Fruit fly (Drosophila melanogaster): Measurements from ENCODE around the gene CG42460.
A peak's percentile ranks its signal among the peaks of the same experiment; 100 is the strongest.

Gene CG42460

dm6 chr2L:3366043-3366679 is 22.1 kb downstream of the CG42460 start (continued):
- no peak for TF ChIP-seq Kr (GFP tag; optimal IDR thresholded peaks at IDR 0.05)
- no peak for TF ChIP-seq CG2712 (tag; optimal IDR thresholded peaks at IDR 0.05)
- no peak for TF ChIP-seq caup (GFP tag; optimal IDR thresholded peaks at IDR 0.05; ENCODE audit: severe bottlenecking)
- TF ChIP-seq dan (GFP tag; IDR thresholded peaks at IDR 0.05): no peak
- no peak for TF ChIP-seq CoRest (tag; optimal IDR thresholded peaks at IDR 0.05)
- no peak for TF ChIP-seq Ets97D (GFP tag; optimal IDR thresholded peaks at IDR 0.05)
- no peak for TF ChIP-seq CkIIα-i1 (GFP tag; IDR thresholded peaks at IDR 0.05)
- TF ChIP-seq gfzf (GFP tag; optimal IDR thresholded peaks at IDR 0.05): no peak
- no peak for TF ChIP-seq HmgD (GFP tag; optimal IDR thresholded peaks at IDR 0.05)
- no peak for TF ChIP-seq lmd (GFP tag; IDR thresholded peaks at IDR 0.05)
- peak; percentile 79 for TF ChIP-seq GATAe (GFP tag; conservative IDR thresholded peaks at IDR 0.05)
- no peak for TF ChIP-seq btn (GFP tag; optimal IDR thresholded peaks at IDR 0.05)
- TF ChIP-seq vnd (GFP tag; IDR thresholded peaks at IDR 0.05; ENCODE audit: partially characterized antibody): no peak
- TF ChIP-seq CG30431 (GFP tag; optimal IDR thresholded peaks at IDR 0.05): no peak
- no peak for TF ChIP-seq gt (GFP tag; IDR thresholded peaks at IDR 0.05)
- no peak for TF ChIP-seq MESR4 (GFP tag; optimal IDR thresholded peaks at IDR 0.05)
- TF ChIP-seq H15 (GFP tag; IDR thresholded peaks at IDR 0.05): no peak
- no peak for TF ChIP-seq CG11247 (GFP tag; IDR thresholded peaks at IDR 0.05)
- no peak for TF ChIP-seq CG10147 (GFP tag; optimal IDR thresholded peaks at IDR 0.05)
- TF ChIP-seq pita (GFP tag; optimal IDR thresholded peaks at IDR 0.05): no peak
- TF ChIP-seq CG12769 (tag; optimal IDR thresholded peaks at IDR 0.05): no peak
- peak; percentile 61 for TF ChIP-seq cwo (GFP tag; optimal IDR thresholded peaks at IDR 0.05)
- no peak for TF ChIP-seq CG9817 (tag; optimal IDR thresholded peaks at IDR 0.05)
- no peak for TF ChIP-seq CG17186 (GFP tag; optimal IDR thresholded peaks at IDR 0.05)
- TF ChIP-seq Fer1 (GFP tag; optimal IDR thresholded peaks at IDR 0.05): peak; percentile 20
- no peak for TF ChIP-seq Hmr (GFP tag; optimal IDR thresholded peaks at IDR 0.05)
- TF ChIP-seq CG4707 (GFP tag; optimal IDR thresholded peaks at IDR 0.05): no peak
- no peak for TF ChIP-seq chm (GFP tag; IDR thresholded peaks at IDR 0.05)
- TF ChIP-seq CG34376 (GFP tag; optimal IDR thresholded peaks at IDR 0.05): peak; percentile 86
- TF ChIP-seq wor (GFP tag; IDR thresholded peaks at IDR 0.05): no peak
- TF ChIP-seq Hr78 (GFP tag; optimal IDR thresholded peaks at IDR 0.05): peak in 1 of 2 experiments; percentile 69
- no peak for TF ChIP-seq run (tag; optimal IDR thresholded peaks at IDR 0.05)
- no peak for TF ChIP-seq CG15269 (tag; optimal IDR thresholded peaks at IDR 0.05)
- TF ChIP-seq CG14667 (GFP tag; IDR thresholded peaks at IDR 0.05): no peak
- no peak for TF ChIP-seq ab (GFP tag; optimal IDR thresholded peaks at IDR 0.05)
- TF ChIP-seq Doc2 (GFP tag; IDR thresholded peaks at IDR 0.05): no peak
- TF ChIP-seq grn (GFP tag; optimal IDR thresholded peaks at IDR 0.05): peak; percentile 99
- TF ChIP-seq CG33557 (GFP tag; optimal IDR thresholded peaks at IDR 0.05): no peak
- TF ChIP-seq luna (GFP tag; optimal IDR thresholded peaks at IDR 0.05): no peak
- TF ChIP-seq cg (GFP tag; optimal IDR thresholded peaks at IDR 0.05): no peak
- TF ChIP-seq Lim3 (GFP tag; IDR thresholded peaks at IDR 0.05): no peak
- TF ChIP-seq CG17385 (GFP tag; optimal IDR thresholded peaks at IDR 0.05): no peak
- peak; percentile 86 for TF ChIP-seq mirr (GFP tag; optimal IDR thresholded peaks at IDR 0.05)
- no peak for TF ChIP-seq CG10462 (GFP tag; optimal IDR thresholded peaks at IDR 0.05)
- TF ChIP-seq Ptx1 (GFP tag; IDR thresholded peaks at IDR 0.05): no peak
- TF ChIP-seq YL-1 (GFP tag; optimal IDR thresholded peaks at IDR 0.05): no peak
- no peak for TF ChIP-seq Atf6 (GFP tag; IDR thresholded peaks at IDR 0.05)
- peak; percentile 21; the same call in 1 of the 2 replicates for TF ChIP-seq Adf1 (GFP tag; IDR thresholded peaks at IDR 0.05)
- no peak for TF ChIP-seq Optix (GFP tag; IDR thresholded peaks at IDR 0.05)
- no peak for TF ChIP-seq Oli (tag; optimal IDR thresholded peaks at IDR 0.05)
